Worm (Caenorhabditis elegans) whole organism, young adult: ENCODE results near the gene F47B8.10.
A peak's percentile ranks its signal among the peaks of the same experiment; 100 is the strongest.

Experiments used
- B0035.1 ChIP-seq: sonication (generic microtip); optimal IDR thresholded peaks from 2 replicates; lab custom pipeline; 2016; ENCODE audit warnings: missing genetic modification characterization, mild to moderate bottlenecking, missing compliant biosample characterization, missing genotype, missing genetic modification reagents
- B0336.3 ChIP-seq: fragments of 200-800 bp; sonication (Bioruptor generic); IDR thresholded peaks from 2 replicates; pipeline ENCODE4 v1.3.6; 2022; ENCODE audit warnings: missing genetic modification characterization, missing compliant biosample characterization
- F39B2.1 ChIP-seq: fragments of 200-800 bp; sonication (Bioruptor generic); IDR thresholded peaks from 2 replicates; pipeline ENCODE4 v1.3.6; 2022; ENCODE audit warnings: missing genetic modification reagents, missing genetic modification characterization, missing compliant biosample characterization
- F52B5.7 ChIP-seq: sonication (generic microtip); optimal IDR thresholded peaks from 2 replicates; lab custom pipeline; 2016; ENCODE audit warnings: mild to moderate bottlenecking, missing genetic modification characterization, missing compliant biosample characterization
- K11D2.4 ChIP-seq: fragments of 200-800 bp; sonication (Bioruptor generic); IDR thresholded peaks from 2 replicates; pipeline ENCODE4 v1.3.6; 2022; ENCODE audit warnings: missing genetic modification reagents, missing genetic modification characterization, missing compliant biosample characterization
- K12H6.12 ChIP-seq: fragments of 200-800 bp; sonication (Bioruptor generic); optimal IDR thresholded peaks from 2 replicates; lab custom pipeline; 2018; ENCODE audit warnings: mild to moderate bottlenecking, missing genetic modification characterization, missing compliant biosample characterization
- T26A5.8 ChIP-seq: sonication (generic microtip); optimal IDR thresholded peaks from 2 replicates; lab custom pipeline; 2016; ENCODE audit warnings: missing genetic modification characterization, missing compliant biosample characterization
- Y56A3A.18 ChIP-seq: fragments of 200-800 bp; sonication (Bioruptor generic); IDR thresholded peaks from 2 replicates; pipeline ENCODE4 v1.3.6; 2022; ENCODE audit warnings: missing genetic modification reagents, missing genetic modification characterization, missing compliant biosample characterization
- Y67H2A.10 ChIP-seq: fragments of 200-800 bp; sonication (Bioruptor generic); conservative IDR thresholded peaks from 2 replicates; pipeline ENCODE4 v1.3.6; 2022; ENCODE audit warnings: missing genetic modification reagents, missing genetic modification characterization, missing compliant biosample characterization
- Y95B8A.8 ChIP-seq: fragments of 200-800 bp; sonication (Bioruptor generic); IDR thresholded peaks from 2 replicates; pipeline ENCODE4 v1.3.6; 2022; ENCODE audit warnings: missing genetic modification reagents, missing genetic modification characterization, missing compliant biosample characterization
- ZK185.1 ChIP-seq: sonication (generic microtip); optimal IDR thresholded peaks from 2 replicates; lab custom pipeline; 2016; ENCODE audit warnings: mild to moderate bottlenecking, missing genetic modification characterization, missing compliant biosample characterization; ENCODE audit not compliant: poor library complexity, severe bottlenecking
- aptf-2 ChIP-seq: fragments of 200-800 bp; sonication (Bioruptor generic); conservative IDR thresholded peaks from 2 replicates; pipeline ENCODE4 v1.3.6; 2022; ENCODE audit warnings: missing genetic modification reagents, missing genetic modification characterization, missing compliant biosample characterization
- atf-7 ChIP-seq: sonication (generic microtip); optimal IDR thresholded peaks from 2 replicates; lab custom pipeline; 2017; ENCODE audit warnings: mild to moderate bottlenecking, missing genetic modification characterization, missing compliant biosample characterization
- attf-5 ChIP-seq: fragments of 200-800 bp; sonication (Bioruptor generic); optimal IDR thresholded peaks from 2 replicates; lab custom pipeline; 2018; ENCODE audit warnings: mild to moderate bottlenecking, missing genetic modification characterization, missing compliant biosample characterization
- attf-6 ChIP-seq: fragments of 200-800 bp; sonication (Bioruptor generic); IDR thresholded peaks from 2 replicates; pipeline ENCODE4 v1.3.6; 2022; ENCODE audit warnings: missing genetic modification reagents, missing genetic modification characterization, missing compliant biosample characterization
- cebp-1 ChIP-seq, 2 experiments: fragments of 200-800 bp in 1 of 2; sonication (Bioruptor generic) in 1 of 2; sonication (generic microtip) in 1 of 2; IDR thresholded peaks in 1 of 2; optimal IDR thresholded peaks in 1 of 2; 2 replicates each; pipeline versions ENCODE4 v1.3.6 to Lab custom; 2017 to 2022; ENCODE audit warnings: missing compliant biosample characterization in 2 of 2, missing genetic modification characterization in 2 of 2, mild to moderate bottlenecking in 1 of 2, missing genetic modification reagents in 1 of 2, moderate library complexity in 1 of 2
- ceh-27 ChIP-seq: fragments of 200-800 bp; sonication (Bioruptor generic); optimal IDR thresholded peaks from 2 replicates; lab custom pipeline; 2018; ENCODE audit warnings: mild to moderate bottlenecking, missing genetic modification characterization, moderate library complexity, missing compliant biosample characterization
- chd-7 ChIP-seq: sonication (generic microtip); optimal IDR thresholded peaks from 2 replicates; lab custom pipeline; 2016; ENCODE audit warnings: mild to moderate bottlenecking, missing genetic modification characterization, moderate library complexity, missing compliant biosample characterization
- die-1 ChIP-seq: sonication (generic microtip); optimal IDR thresholded peaks from 2 replicates; lab custom pipeline; 2016; ENCODE audit warnings: missing genotype, mild to moderate bottlenecking, missing genetic modification characterization, missing compliant biosample characterization
- dox-1 ChIP-seq: fragments of 200-800 bp; sonication (Bioruptor generic); IDR thresholded peaks from 2 replicates; pipeline ENCODE4 v1.3.6; 2022; ENCODE audit warnings: missing genetic modification reagents, missing genetic modification characterization, missing compliant biosample characterization
- dpff-1 ChIP-seq: sonication (generic microtip); optimal IDR thresholded peaks from 2 replicates; lab custom pipeline; 2017; ENCODE audit warnings: mild to moderate bottlenecking, missing genetic modification characterization, missing compliant biosample characterization
- efl-1 ChIP-seq: fragments of 150-350 bp; optimal IDR thresholded peaks from 2 replicates; lab custom pipeline; 2014; ENCODE audit warnings: missing biosample characterization, missing genetic modification reagents, missing genetic modification characterization
- egl-18 ChIP-seq: fragments of 200-800 bp; sonication (Bioruptor generic); IDR thresholded peaks from 2 replicates; pipeline ENCODE4 v1.3.6; 2022; ENCODE audit warnings: missing genetic modification reagents, missing genetic modification characterization, missing compliant biosample characterization
- ekl-4 ChIP-seq: fragments of 200-800 bp; sonication (Bioruptor generic); IDR thresholded peaks from 2 replicates; pipeline ENCODE4 v1.3.6; 2022; ENCODE audit warnings: missing genetic modification reagents, missing genetic modification characterization, missing compliant biosample characterization
- him-1 ChIP-seq: sonication (generic microtip); optimal IDR thresholded peaks from 2 replicates; lab custom pipeline; 2016; ENCODE audit warnings: missing genotype, missing genetic modification reagents, missing genetic modification characterization, missing compliant biosample characterization
- hlh-12 ChIP-seq: sonication (generic microtip); optimal IDR thresholded peaks from 2 replicates; lab custom pipeline; 2016; ENCODE audit warnings: missing genetic modification characterization, missing compliant biosample characterization
- hsf-1 ChIP-seq: fragments of 200-800 bp; sonication (Bioruptor generic); IDR thresholded peaks from 2 replicates; pipeline ENCODE4 v1.3.6; 2022; ENCODE audit warnings: missing genetic modification reagents, missing genetic modification characterization, missing compliant biosample characterization
- let-526 ChIP-seq: fragments of 200-800 bp; sonication (Bioruptor generic); IDR thresholded peaks from 2 replicates; pipeline ENCODE4 v1.3.6; 2022; ENCODE audit warnings: missing genetic modification reagents, missing genetic modification characterization, missing compliant biosample characterization
- lin-26 ChIP-seq: fragments of 200-800 bp; sonication (Bioruptor generic); IDR thresholded peaks from 2 replicates; pipeline ENCODE4 v1.3.6; 2022; ENCODE audit warnings: missing genetic modification reagents, missing genetic modification characterization, missing compliant biosample characterization
- lir-1 ChIP-seq: fragments of 200-800 bp; sonication (Bioruptor generic); conservative IDR thresholded peaks from 2 replicates; pipeline ENCODE4 v1.3.6; 2022; ENCODE audit warnings: missing genetic modification reagents, missing genetic modification characterization, missing compliant biosample characterization
- madf-6 ChIP-seq: fragments of 200-800 bp; sonication (Bioruptor generic); IDR thresholded peaks from 2 replicates; pipeline ENCODE4 v1.3.6; 2022; ENCODE audit warnings: missing genetic modification reagents, missing genetic modification characterization, missing compliant biosample characterization
- mel-28 ChIP-seq: sonication (generic microtip); optimal IDR thresholded peaks from 2 replicates; lab custom pipeline; 2016; ENCODE audit warnings: borderline replicate concordance, mild to moderate bottlenecking, missing genetic modification characterization, missing compliant biosample characterization
- nfya-1 ChIP-seq: sonication (generic microtip); optimal IDR thresholded peaks from 2 replicates; lab custom pipeline; 2017; ENCODE audit warnings: antibody characterized with exemption, missing compliant biosample characterization, missing genetic modification characterization, borderline replicate concordance; ENCODE audit not compliant: insufficient read depth
- nfya-2 ChIP-seq: fragments of 200-800 bp; sonication (Bioruptor generic); IDR thresholded peaks from 2 replicates; pipeline ENCODE4 v1.3.6; 2022; ENCODE audit warnings: missing genetic modification reagents, missing genetic modification characterization, missing compliant biosample characterization
- nfyb-1 ChIP-seq: fragments of 200-800 bp; sonication (Bioruptor generic); IDR thresholded peaks from 2 replicates; pipeline ENCODE4 v1.3.6; 2022; ENCODE audit warnings: missing genetic modification reagents, missing genetic modification characterization, missing compliant biosample characterization
- pbrm-1 ChIP-seq: fragments of 200-800 bp; sonication (Bioruptor generic); IDR thresholded peaks from 2 replicates; pipeline ENCODE4 v1.3.6; 2022; ENCODE audit warnings: missing genetic modification reagents, missing genetic modification characterization, missing compliant biosample characterization
- repo-1 ChIP-seq: sonication (generic microtip); optimal IDR thresholded peaks from 2 replicates; lab custom pipeline; 2017; ENCODE audit warnings: mild to moderate bottlenecking, missing genetic modification characterization, missing compliant biosample characterization
- sdz-38 ChIP-seq: sonication (generic microtip); optimal IDR thresholded peaks from 2 replicates; lab custom pipeline; 2016; ENCODE audit warnings: missing genotype, missing genetic modification characterization, missing compliant biosample characterization
- snpc-1.1 ChIP-seq: sonication (generic microtip); optimal IDR thresholded peaks from 2 replicates; lab custom pipeline; 2017; ENCODE audit warnings: missing genetic modification characterization, mild to moderate bottlenecking, missing compliant biosample characterization, antibody characterized with exemption, moderate library complexity, missing genotype, missing genetic modification reagents; ENCODE audit not compliant: insufficient read depth
- snpc-1.3 ChIP-seq: sonication (generic microtip); optimal IDR thresholded peaks from 2 replicates; lab custom pipeline; 2017; ENCODE audit warnings: missing genetic modification characterization, mild to moderate bottlenecking, missing compliant biosample characterization, antibody characterized with exemption, moderate library complexity, missing genotype, missing genetic modification reagents; ENCODE audit not compliant: insufficient read depth
- xnd-1 ChIP-seq: sonication (generic microtip); optimal IDR thresholded peaks from 2 replicates; lab custom pipeline; 2016; ENCODE audit warnings: missing genotype, missing genetic modification reagents, missing genetic modification characterization, missing compliant biosample characterization
- ztf-18 ChIP-seq: sonication (generic microtip); optimal IDR thresholded peaks from 2 replicates; lab custom pipeline; 2016; ENCODE audit warnings: missing genotype, mild to moderate bottlenecking, missing genetic modification characterization, missing compliant biosample characterization
- ztf-26 ChIP-seq: sonication (generic microtip); optimal IDR thresholded peaks from 2 replicates; lab custom pipeline; 2017; ENCODE audit warnings: missing genetic modification characterization, missing compliant biosample characterization
- ztf-28 ChIP-seq: fragments of 200-800 bp; sonication (Bioruptor generic); IDR thresholded peaks from 2 replicates; pipeline ENCODE4 v1.3.6; 2022; ENCODE audit warnings: missing genetic modification reagents, missing genetic modification characterization, missing compliant biosample characterization
- ztf-3 ChIP-seq: fragments of 200-800 bp; sonication (Bioruptor generic); optimal IDR thresholded peaks from 2 replicates; lab custom pipeline; 2018; ENCODE audit warnings: mild to moderate bottlenecking, missing genetic modification characterization, missing compliant biosample characterization

Gene F47B8.10

ce11 chrV:14350949-14351348 is 9.2 kb downstream of the F47B8.10 start (continued):
- TF ChIP-seq B0336.3 (GFP tag; lab: Robert Waterston, UW) = peak; percentile 71
- peak; percentile 87 for TF ChIP-seq ceh-27 (GFP tag; lab: Kevin White, UChicago)
- peak; percentile 85 for TF ChIP-seq Y67H2A.10 (GFP tag; lab: Robert Waterston, UW)
- TF ChIP-seq him-1 = no peak
- TF ChIP-seq attf-6 (GFP tag; lab: Robert Waterston, UW) = no peak
- TF ChIP-seq egl-18 (GFP tag; lab: Robert Waterston, UW) = no peak
- no peak for TF ChIP-seq nfya-1 (tag; lab: Kevin White, UChicago)
- no peak for TF ChIP-seq snpc-1.1
- TF ChIP-seq ZK185.1 = peak; percentile 72
- TF ChIP-seq K11D2.4 = peak; percentile 46; the same call in 1 of the 2 replicates
- peak; percentile 76 for TF ChIP-seq atf-7 (tag; lab: Kevin White, UChicago)
- peak; percentile 86 for TF ChIP-seq ztf-18 (tag; lab: Kevin White, UChicago)
- 0 out of 2 replicates have a peak, but pooled peaks have one; percentile 27 for TF ChIP-seq ztf-28 (GFP tag; lab: Robert Waterston, UW)
- peak; percentile 46 for TF ChIP-seq F52B5.7 (tag; lab: Kevin White, UChicago)
- TF ChIP-seq repo-1 (tag; lab: Kevin White, UChicago) = peak; percentile 33
- TF ChIP-seq efl-1 (GFP tag; lab: Kevin White, UChicago) = peak; percentile 44
- peak; percentile 74 for TF ChIP-seq lin-26 (GFP tag; lab: Robert Waterston, UW)
- TF ChIP-seq snpc-1.3 = no peak
- no peak for TF ChIP-seq ztf-3
- no peak for TF ChIP-seq nfya-2 (GFP tag; lab: Robert Waterston, UW)
- no peak for TF ChIP-seq cebp-1 (GFP tag; IDR thresholded peaks at IDR 0.05; lab: Robert Waterston, UW)
- peak; percentile 83 for TF ChIP-seq cebp-1 (tag; optimal IDR thresholded peaks at IDR 0.05; lab: Kevin White, UChicago)
- TF ChIP-seq ekl-4 (GFP tag; lab: Robert Waterston, UW) = peak; percentile 85
- no peak for TF ChIP-seq sdz-38
- no peak for TF ChIP-seq mel-28 (tag; lab: Kevin White, UChicago)
- TF ChIP-seq ztf-26 (tag; lab: Kevin White, UChicago) = peak; percentile 54
- TF ChIP-seq madf-6 (GFP tag; lab: Robert Waterston, UW) = no peak
- TF ChIP-seq let-526 (GFP tag; lab: Robert Waterston, UW) = 0 out of 2 replicates have a peak, but pooled peaks have one; percentile 38
- TF ChIP-seq hlh-12 (tag; lab: Kevin White, UChicago) = no peak
- TF ChIP-seq, all 124 proteins: peak for 55

- TF ChIP-seq attf-5 (GFP tag; lab: Kevin White, UChicago) = no peak
- TF ChIP-seq hsf-1 (GFP tag; lab: Robert Waterston, UW) = peak; percentile 35; the same call in 1 of the 2 replicates
These were observed 9.9 kb downstream of the F47B8.10 start, which contains the start of gene vha-13 for ce11 chrV:14351629-14352028. TSS of gene vha-13 (plus strand) at chrV:14351709.

- TF ChIP-seq xnd-1 (no peak), chd-7 (tag; lab: Kevin White, UChicago) (no peak), lir-1 (no peak), F39B2.1 (no peak), nfyb-1 (GFP tag; lab: Robert Waterston, UW) (0 out of 2 replicates have a peak, but pooled peaks have one; percentile 23), T26A5.8 (tag; lab: Kevin White, UChicago) (no peak), die-1 (tag; lab: Kevin White, UChicago) (no peak), dpff-1 (tag; lab: Kevin White, UChicago) (peak; percentile 27), egl-18 (GFP tag; lab: Robert Waterston, UW) (0 out of 2 replicates have a peak, but pooled peaks have one; percentile 13), Y56A3A.18 (GFP tag; lab: Robert Waterston, UW) (no peak), dox-1 (GFP tag; lab: Robert Waterston, UW) (0 out of 2 replicates have a peak, but pooled peaks have one; percentile 11), aptf-2 (GFP tag; lab: Robert Waterston, UW) (no peak), Y95B8A.8 (GFP tag; lab: Robert Waterston, UW) (no peak), pbrm-1 (GFP tag; lab: Robert Waterston, UW) (no peak), K12H6.12 (tag; lab: Kevin White, UChicago) (no peak), B0035.1 (no peak), lin-26 (GFP tag; lab: Robert Waterston, UW) (0 out of 2 replicates have a peak, but pooled peaks have one; percentile 9), ztf-3 (no peak)
These were observed 10.3 kb downstream of the F47B8.10 start for ce11 chrV:14352032-14352431.
